Fruit fly (Drosophila melanogaster) Kc167 (cell line): Measurements from ENCODE around the gene CG15731.

Experiments used
- Myc ChIP-seq: fragments of >200 bp; optimal IDR thresholded peaks from 2 replicates; lab custom pipeline; 2017; ENCODE audit warnings: missing external identifiers
- Sin3A ChIP-seq: fragments of >200 bp; optimal IDR thresholded peaks from 2 replicates; lab custom pipeline; 2018; ENCODE audit warnings: missing external identifiers
- h ChIP-seq: fragments of >200 bp; optimal IDR thresholded peaks from 3 replicates; lab custom pipeline; 2018; ENCODE audit warnings: missing external identifiers
- insv ChIP-seq: fragments of >200 bp; optimal IDR thresholded peaks from 3 replicates; lab custom pipeline; 2018; ENCODE audit warnings: missing external identifiers
- psq ChIP-seq: fragments of >200 bp; optimal IDR thresholded peaks from 2 replicates; lab custom pipeline; 2017; ENCODE audit warnings: missing external identifiers
- ttk ChIP-seq: sonication (Bioruptor generic); optimal IDR thresholded peaks from 2 replicates; lab custom pipeline; 2017; ENCODE audit warnings: missing external identifiers

dm6 chrX:12467241-12467597, 9.7 kb upstream of the CG15731 start:
- TF ChIP-seq Sin3A (no peak), ttk (no peak), psq (lab: Kevin White, UChicago) (no peak), insv (lab: Kevin White, UChicago) (no peak), h (lab: Kevin White, UChicago) (no peak), Myc (lab: Kevin White, UChicago) (no peak)
